Worm (Caenorhabditis elegans) whole organism, L4/young adult: Measurements from ENCODE around the gene T21B4.3.

ENCODE experiments used
- W03F9.2 ChIP-seq: fragments of 150-350 bp; optimal IDR thresholded peaks from 2 replicates; lab custom pipeline; 2014; ENCODE audit warnings: missing biosample characterization, missing genetic modification characterization
- dao-5 ChIP-seq: sonication (generic microtip); optimal IDR thresholded peaks from 2 replicates; lab custom pipeline; 2016; ENCODE audit warnings: missing genotype, missing genetic modification characterization, moderate library complexity, missing compliant biosample characterization
- him-1 ChIP-seq: sonication (generic microtip); optimal IDR thresholded peaks from 2 replicates; lab custom pipeline; 2016; ENCODE audit warnings: missing genotype, missing genetic modification reagents, missing genetic modification characterization, missing compliant biosample characterization

DNA sequence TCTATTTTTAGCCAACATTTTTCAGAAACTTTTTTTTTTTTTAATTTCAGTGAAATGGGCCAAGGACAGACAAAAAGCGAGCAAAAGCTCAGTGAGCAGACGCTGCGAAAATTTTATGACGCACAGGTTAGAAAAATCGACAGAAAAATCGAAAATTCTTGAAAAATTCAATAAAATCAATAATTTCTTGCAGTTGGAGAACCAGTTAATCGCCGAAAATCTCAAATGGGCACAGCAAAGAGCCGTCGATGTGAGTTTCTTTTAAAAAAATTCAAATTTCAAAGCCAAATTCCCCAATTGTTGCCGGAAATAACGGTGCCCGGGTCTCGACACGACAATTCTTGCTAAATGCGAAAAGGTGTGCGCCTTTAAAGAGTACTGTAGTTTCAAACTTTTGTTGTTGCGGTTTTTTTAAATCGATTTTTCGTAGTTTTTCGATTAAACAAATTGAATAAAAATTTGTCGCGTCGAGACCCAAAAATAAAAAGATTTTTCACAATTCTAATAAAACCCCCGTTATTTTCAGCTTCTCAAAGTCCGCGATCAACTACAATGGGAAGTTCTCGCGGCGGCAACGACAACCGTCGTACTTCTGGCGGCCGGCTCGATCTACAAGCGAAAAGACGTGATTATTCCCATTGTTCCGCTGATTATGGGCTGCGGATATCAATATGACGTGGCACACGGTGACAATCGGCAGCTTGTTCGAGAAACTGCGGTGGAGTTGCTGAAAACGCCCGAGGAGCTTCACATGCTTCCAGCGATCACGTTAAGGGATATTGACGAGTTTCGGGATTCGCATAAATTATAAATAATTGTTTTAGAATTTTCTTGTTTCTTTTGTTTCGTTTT, 36.1 kb downstream of the T21B4.3 start, which contains the start of gene tag-280:
- TF ChIP-seq him-1 (tag; lab: Kevin White, UChicago) (no peak), dao-5 (no peak), W03F9.2 (tag; lab: Kevin White, UChicago) (no peak)
